Fruit fly (Drosophila melanogaster) whole organism, embryonic: ENCODE data around the gene dpr10.

Experiments
- BtbVII ChIP-seq: fragments of 200-800 bp; sonication (Bioruptor generic); optimal IDR thresholded peaks from 3 replicates; lab custom pipeline; 2017; ENCODE audit warnings: missing biosample characterization, mild to moderate bottlenecking, missing genetic modification characterization
- CG10654 ChIP-seq: fragments of 200-800 bp; sonication (Bioruptor generic); optimal IDR thresholded peaks from 2 replicates; lab custom pipeline; 2016; ENCODE audit warnings: missing biosample characterization, missing genetic modification characterization
- CG11398 ChIP-seq: fragments of 200-800 bp; sonication (Bioruptor generic); optimal IDR thresholded peaks from 2 replicates; lab custom pipeline; 2016; ENCODE audit warnings: missing biosample characterization, missing genetic modification characterization
- CG12219 ChIP-seq: fragments of 200-800 bp; sonication (Bioruptor generic); optimal IDR thresholded peaks from 3 replicates; lab custom pipeline; 2018; ENCODE audit warnings: missing biosample characterization, mild to moderate bottlenecking, missing genetic modification characterization
- CG4282 ChIP-seq: fragments of 200-800 bp; sonication (Bioruptor generic); optimal IDR thresholded peaks from 2 replicates; lab custom pipeline; 2016; ENCODE audit warnings: missing biosample characterization, missing genetic modification characterization
- Drgx ChIP-seq: fragments of 200-800 bp; sonication (Bioruptor generic); IDR thresholded peaks from 2 replicates; pipeline ENCODE4 v1.3.6; 2022; ENCODE audit warnings: missing biosample characterization, missing genetic modification characterization
- Nf-YA ChIP-seq: fragments of 200-800 bp; sonication (Bioruptor generic); IDR thresholded peaks from 2 replicates; pipeline ENCODE4 v1.3.6; 2022; ENCODE audit warnings: missing biosample characterization, missing genetic modification characterization
- ara ChIP-seq: fragments of 200-800 bp; sonication (Bioruptor generic); IDR thresholded peaks from 2 replicates; pipeline ENCODE4 v1.3.6; 2022; ENCODE audit warnings: missing biosample characterization, missing genetic modification characterization
- kay ChIP-seq: fragments of 200-800 bp; sonication (Bioruptor generic); optimal IDR thresholded peaks from 2 replicates; lab custom pipeline; 2016; ENCODE audit warnings: missing biosample characterization, missing genetic modification characterization
- nom ChIP-seq: fragments of 200-800 bp; sonication (Bioruptor generic); optimal IDR thresholded peaks from 2 replicates; lab custom pipeline; 2017; ENCODE audit warnings: missing biosample characterization, missing genetic modification characterization, mild to moderate bottlenecking, moderate library complexity, missing genetic modification reagents

DNA sequence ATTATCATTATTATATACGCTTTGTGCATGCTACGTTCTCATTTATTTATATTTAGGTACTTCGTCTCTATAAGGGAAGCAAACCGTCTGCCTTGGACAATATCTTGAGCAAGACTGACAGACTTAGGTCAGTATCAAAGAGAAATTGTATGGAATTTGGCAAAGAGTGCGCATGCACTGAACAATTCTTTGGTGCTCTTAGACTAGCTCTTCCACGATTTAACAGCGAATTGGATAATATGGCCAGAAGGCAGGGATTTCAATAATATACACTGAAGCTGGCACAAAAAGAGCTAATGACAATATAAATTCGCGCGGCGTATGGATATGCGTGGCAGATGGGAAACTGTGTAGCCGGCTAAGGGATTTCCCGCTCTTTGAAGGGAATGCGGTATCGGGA, 985 bp upstream of the dpr10 start:
- TF ChIP-seq kay (GFP tag; lab: Kevin White, UChicago) (no peak), CG4282 (GFP tag; lab: Kevin White, UChicago) (no peak), CG12219 (GFP tag; lab: Kevin White, UChicago) (no peak), CG11398 (GFP tag; lab: Kevin White, UChicago) (no peak), ara (no peak), Nf-YA (GFP tag; lab: Robert Waterston, UW) (no peak), CG10654 (no peak), Drgx (GFP tag; lab: Robert Waterston, UW) (no peak), BtbVII (GFP tag; lab: Kevin White, UChicago) (no peak), nom (GFP tag; lab: Kevin White, UChicago) (no peak)
